Worm (Caenorhabditis elegans) whole organism, mixed stage, embryonic: Measurements from ENCODE around the gene klp-13.

Experiments
- cnd-1 ChIP-seq: fragments of 200-800 bp; sonication (Bioruptor generic); optimal IDR thresholded peaks from 2 replicates; lab custom pipeline; 2018; ENCODE audit warnings: mild to moderate bottlenecking, missing genetic modification characterization, missing compliant biosample characterization
- elt-3 ChIP-seq: fragments of 150-350 bp; optimal IDR thresholded peaks from 2 replicates; lab custom pipeline; 2014; ENCODE audit warnings: missing biosample characterization, missing genetic modification characterization
- snpc-4 ChIP-seq: fragments of 150-350 bp; optimal IDR thresholded peaks from 2 replicates; lab custom pipeline; 2014; ENCODE audit warnings: missing biosample characterization, missing genetic modification characterization
- zip-8 ChIP-seq: fragments of 150-350 bp; optimal IDR thresholded peaks from 2 replicates; lab custom pipeline; 2014; ENCODE audit warnings: missing biosample characterization, missing genetic modification characterization
- ztf-11 ChIP-seq: fragments of 150-350 bp; optimal IDR thresholded peaks from 2 replicates; lab custom pipeline; 2014; ENCODE audit warnings: missing biosample characterization, missing genetic modification characterization

DNA sequence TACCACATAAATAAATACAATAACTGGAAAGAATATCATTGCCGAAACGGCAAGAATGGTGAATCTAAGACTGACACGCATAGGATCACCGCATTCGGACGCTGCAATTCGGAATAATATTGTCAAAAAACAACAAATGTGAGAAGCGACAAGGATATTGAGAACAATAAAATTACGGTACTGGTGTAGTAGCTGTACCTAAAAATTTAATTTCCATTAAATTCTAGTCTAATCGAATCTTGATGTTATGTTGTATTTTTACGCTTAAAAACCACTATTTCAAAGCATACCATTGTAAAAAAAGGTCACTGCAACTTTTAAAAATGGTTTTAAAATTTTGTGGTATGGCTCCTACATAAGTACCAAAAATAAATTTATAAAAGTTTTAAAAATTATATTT is 36.0 kb upstream of the klp-13 start, which contains the start of gene mig-23:
- TF ChIP-seq snpc-4 (tag; lab: Kevin White, UChicago) (no peak), cnd-1 (tag; lab: Kevin White, UChicago) (no peak), elt-3 (tag; lab: Kevin White, UChicago) (no peak), ztf-11 (no peak), zip-8 (tag; lab: Kevin White, UChicago) (no peak)
